Fruit fly (Drosophila melanogaster) whole organism, prepupa: ENCODE data around the gene CG43084.

Experiments used
- Blimp-1 ChIP-seq: fragments of 200-800 bp; sonication (Bioruptor generic); optimal IDR thresholded peaks from 3 replicates; lab custom pipeline; 2017; ENCODE audit warnings: missing biosample characterization, missing genetic modification characterization, mild to moderate bottlenecking, moderate library complexity, missing genetic modification reagents
- CG10631 ChIP-seq: fragments of 200-800 bp; sonication (Bioruptor generic); optimal IDR thresholded peaks from 2 replicates; lab custom pipeline; 2016; ENCODE audit warnings: missing biosample characterization, missing genetic modification characterization
- CG10669 ChIP-seq: fragments of 200-800 bp; sonication (Bioruptor generic); optimal IDR thresholded peaks from 3 replicates; lab custom pipeline; 2018; ENCODE audit warnings: missing biosample characterization, mild to moderate bottlenecking, missing genetic modification characterization, moderate library complexity
- CG11294 ChIP-seq: fragments of 200-800 bp; sonication (Bioruptor generic); IDR thresholded peaks from 2 replicates; pipeline ENCODE4 v1.3.6; 2022; ENCODE audit warnings: missing biosample characterization, missing genetic modification characterization
- CG11902 ChIP-seq: fragments of 200-800 bp; sonication (Bioruptor generic); optimal IDR thresholded peaks from 3 replicates; lab custom pipeline; 2016; ENCODE audit warnings: missing biosample characterization, missing genetic modification characterization
- CG15336 ChIP-seq: fragments of 200-800 bp; sonication (Bioruptor generic); IDR thresholded peaks from 2 replicates; pipeline ENCODE4 v1.3.6; 2022; ENCODE audit warnings: missing biosample characterization, missing genetic modification characterization
- CG16779 ChIP-seq: fragments of 200-800 bp; sonication (Bioruptor generic); optimal IDR thresholded peaks from 3 replicates; lab custom pipeline; 2017; ENCODE audit warnings: missing biosample characterization, mild to moderate bottlenecking, missing genetic modification characterization
- CG3032 ChIP-seq: fragments of 200-800 bp; optimal IDR thresholded peaks from 2 replicates; lab custom pipeline; 2019; ENCODE audit warnings: missing biosample characterization, mild to moderate bottlenecking, missing genetic modification characterization, moderate library complexity
- CG31627 ChIP-seq: fragments of 200-800 bp; sonication (Bioruptor generic); optimal IDR thresholded peaks from 3 replicates; lab custom pipeline; 2016; ENCODE audit warnings: missing biosample characterization, missing genetic modification characterization
- CG32006 ChIP-seq: fragments of 200-800 bp; sonication (Bioruptor generic); optimal IDR thresholded peaks from 3 replicates; lab custom pipeline; 2017; ENCODE audit warnings: missing biosample characterization, mild to moderate bottlenecking, missing genetic modification characterization
- CG3919 ChIP-seq: fragments of 200-800 bp; sonication (Bioruptor generic); optimal IDR thresholded peaks from 3 replicates; lab custom pipeline; 2016; ENCODE audit warnings: missing biosample characterization, missing genetic modification characterization
- CG6163 ChIP-seq: fragments of 200-800 bp; sonication (Bioruptor generic); IDR thresholded peaks from 3 replicates; pipeline ENCODE4 v1.3.6; 2022; ENCODE audit warnings: missing biosample characterization, missing genetic modification characterization
- CG6276 ChIP-seq: fragments of 200-800 bp; sonication (Bioruptor generic); optimal IDR thresholded peaks from 2 replicates; lab custom pipeline; 2017; ENCODE audit warnings: missing biosample characterization, mild to moderate bottlenecking, missing genetic modification characterization
- CG6792 ChIP-seq: fragments of 200-800 bp; sonication (Bioruptor generic); optimal IDR thresholded peaks from 3 replicates; lab custom pipeline; 2016; ENCODE audit warnings: missing biosample characterization, missing genetic modification characterization
- CG7368 ChIP-seq: fragments of 200-800 bp; sonication (Bioruptor generic); optimal IDR thresholded peaks from 3 replicates; lab custom pipeline; 2016; ENCODE audit warnings: missing biosample characterization, missing genetic modification characterization
- CG8119 ChIP-seq: fragments of 200-800 bp; sonication (Bioruptor generic); IDR thresholded peaks from 3 replicates; pipeline ENCODE4 v1.3.6; 2022; ENCODE audit warnings: missing biosample characterization, missing genetic modification characterization
- CG8632 ChIP-seq: fragments of 200-800 bp; sonication (Bioruptor generic); optimal IDR thresholded peaks from 3 replicates; lab custom pipeline; 2016; ENCODE audit warnings: missing biosample characterization, missing genetic modification characterization
- Eip78C ChIP-seq: fragments of 200-800 bp; sonication (Bioruptor generic); peaks from one replicate; lab custom pipeline; 2016; ENCODE audit warnings: missing biosample characterization, missing genetic modification characterization
- Eip93F ChIP-seq: fragments of 200-800 bp; sonication (Bioruptor generic); optimal IDR thresholded peaks from 2 replicates; lab custom pipeline; 2016; ENCODE audit warnings: missing biosample characterization, mild to moderate bottlenecking, missing genetic modification characterization
- Gug ChIP-seq: fragments of 200-800 bp; sonication (Bioruptor generic); IDR thresholded peaks from 2 replicates; pipeline ENCODE4 v1.3.6; 2022; ENCODE audit warnings: missing biosample characterization, missing genetic modification characterization
- Hr38 ChIP-seq: sonication (Bioruptor generic); optimal IDR thresholded peaks from 2 replicates; lab custom pipeline; 2016; ENCODE audit warnings: missing biosample characterization, missing genetic modification characterization
- Hr39 ChIP-seq: fragments of 200-800 bp; sonication (Bioruptor generic); optimal IDR thresholded peaks from 2 replicates; lab custom pipeline; 2016; ENCODE audit warnings: missing biosample characterization, missing genetic modification characterization
- Hr4 ChIP-seq: fragments of 200-800 bp; sonication (Bioruptor generic); optimal IDR thresholded peaks from 3 replicates; lab custom pipeline; 2016; ENCODE audit warnings: missing biosample characterization, missing genetic modification characterization
- Smox ChIP-seq: fragments of 200-800 bp; sonication (Bioruptor generic); optimal IDR thresholded peaks from 3 replicates; lab custom pipeline; 2016; ENCODE audit warnings: missing biosample characterization, missing genetic modification characterization
- Sox102F ChIP-seq: fragments of 200-800 bp; sonication (Bioruptor generic); optimal IDR thresholded peaks from 2 replicates; lab custom pipeline; 2016; ENCODE audit warnings: missing biosample characterization, mild to moderate bottlenecking, missing genetic modification characterization
- achi ChIP-seq: fragments of 200-800 bp; sonication (Bioruptor generic); optimal IDR thresholded peaks from 3 replicates; lab custom pipeline; 2016; ENCODE audit warnings: missing biosample characterization, missing genetic modification characterization
- acj6 ChIP-seq: fragments of 200-800 bp; sonication (Bioruptor generic); optimal IDR thresholded peaks from 3 replicates; lab custom pipeline; 2016; ENCODE audit warnings: missing biosample characterization, missing genetic modification characterization
- cyc ChIP-seq: fragments of 200-800 bp; sonication (Bioruptor generic); optimal IDR thresholded peaks from 3 replicates; lab custom pipeline; 2016; ENCODE audit warnings: missing biosample characterization, missing genetic modification characterization
- dac ChIP-seq: fragments of 200-800 bp; sonication (Bioruptor generic); optimal IDR thresholded peaks from 2 replicates; lab custom pipeline; 2017; ENCODE audit warnings: missing biosample characterization, mild to moderate bottlenecking, missing genetic modification characterization
- dsx ChIP-seq: fragments of 200-800 bp; optimal IDR thresholded peaks from 3 replicates; lab custom pipeline; 2019; ENCODE audit warnings: missing biosample characterization, mild to moderate bottlenecking, missing genetic modification characterization, moderate library complexity; ENCODE audit not compliant: poor library complexity, severe bottlenecking
- fd59A ChIP-seq: fragments of 200-800 bp; sonication (Bioruptor generic); optimal IDR thresholded peaks from 2 replicates; lab custom pipeline; 2017; ENCODE audit warnings: missing biosample characterization, mild to moderate bottlenecking, missing genetic modification characterization, missing genetic modification reagents
- fd85E ChIP-seq: fragments of 200-800 bp; sonication (Bioruptor generic); optimal IDR thresholded peaks from 3 replicates; lab custom pipeline; 2016; ENCODE audit warnings: missing biosample characterization, missing genetic modification characterization
- lz ChIP-seq: fragments of 200-800 bp; sonication (Bioruptor generic); optimal IDR thresholded peaks from 3 replicates; lab custom pipeline; 2016; ENCODE audit warnings: missing biosample characterization, missing genetic modification characterization
- net ChIP-seq: fragments of 200-800 bp; sonication (Bioruptor generic); optimal IDR thresholded peaks from 3 replicates; lab custom pipeline; 2016; ENCODE audit warnings: missing biosample characterization, missing genetic modification characterization
- salr ChIP-seq, 2 experiments: fragments of 200-800 bp; sonication (Bioruptor generic); optimal IDR thresholded peaks; 3 replicates each; lab custom pipeline; 2016 to 2018; ENCODE audit warnings: missing biosample characterization in 2 of 2, missing genetic modification characterization in 2 of 2, mild to moderate bottlenecking in 1 of 2
- spab ChIP-seq: fragments of 200-800 bp; sonication (Bioruptor generic); optimal IDR thresholded peaks from 2 replicates; lab custom pipeline; 2017; ENCODE audit warnings: missing biosample characterization, mild to moderate bottlenecking, missing genetic modification characterization, missing genetic modification reagents
- ss ChIP-seq, 2 experiments: fragments of 200-800 bp; sonication (Bioruptor generic); optimal IDR thresholded peaks; 2 replicates in 1 of 2; 3 replicates in 1 of 2; lab custom pipeline; 2017 to 2018; ENCODE audit warnings: mild to moderate bottlenecking in 2 of 2, missing biosample characterization in 2 of 2, missing genetic modification characterization in 2 of 2, moderate library complexity in 1 of 2
- svp ChIP-seq: fragments of 200-800 bp; sonication (Bioruptor generic); peaks from one replicate; lab custom pipeline; 2016; ENCODE audit warnings: missing biosample characterization, missing genetic modification characterization
- topi ChIP-seq: fragments of 200-800 bp; sonication (Bioruptor generic); optimal IDR thresholded peaks from 3 replicates; lab custom pipeline; 2016; ENCODE audit warnings: missing biosample characterization, missing genetic modification characterization

CG43084 gene

dm6 chr3L:15619626-15620247 lies 30.9 kb upstream of the CG43084 start, which contains the start of gene Phs (continued):
- peak; percentile 68 for TF ChIP-seq achi (GFP tag; lab: Kevin White, UChicago)
- TF ChIP-seq fd59A (GFP tag; lab: Kevin White, UChicago), result peak; percentile 32
- TF ChIP-seq CG6163 (GFP tag; lab: Robert Waterston, UW), result peak; percentile 70
- TF ChIP-seq Blimp-1 (GFP tag; lab: Kevin White, UChicago), result peak; percentile 50
- TF ChIP-seq Eip78C (GFP tag; lab: Kevin White, UChicago), result peak; percentile 85
- TF ChIP-seq CG16779 (tag; lab: Kevin White, UChicago), result peak; percentile 29
- TF ChIP-seq CG10631 (GFP tag; lab: Kevin White, UChicago), result peak; percentile 67
- TF ChIP-seq fd85E, result peak; percentile 65
- TF ChIP-seq dsx (GFP tag; lab: Kevin White, UChicago), result peak; percentile 72
- TF ChIP-seq CG32006, result peak; percentile 59
- peak; percentile 32; the same call in 1 of the 2 replicates for TF ChIP-seq CG11294 (GFP tag; lab: Robert Waterston, UW)
- no peak for TF ChIP-seq CG6276 (GFP tag; lab: Kevin White, UChicago)
- no peak for TF ChIP-seq Eip93F (GFP tag; lab: Kevin White, UChicago)
- peak; percentile 66 for TF ChIP-seq CG6792
- TF ChIP-seq lz, result peak; percentile 86
- peak; percentile 66 for TF ChIP-seq net (GFP tag; lab: Kevin White, UChicago)
- TF ChIP-seq dac, result peak; percentile 41
- peak; percentile 33; the same call in 1 of the 2 replicates for TF ChIP-seq Gug (GFP tag; lab: Robert Waterston, UW)
- TF ChIP-seq salr (GFP tag; optimal IDR thresholded peaks at IDR 0.05; lab: Kevin White, UChicago), result peak; percentile 6 to 51
- TF ChIP-seq CG15336 (GFP tag; lab: Robert Waterston, UW), result no peak; the same call in 1 of the 2 replicates
- peak; percentile 61 for TF ChIP-seq acj6 (GFP tag; lab: Kevin White, UChicago)
- TF ChIP-seq CG11902, result peak; percentile 63
- peak; percentile 88 for TF ChIP-seq CG31627 (GFP tag; lab: Kevin White, UChicago)
- TF ChIP-seq CG8119 (GFP tag; lab: Robert Waterston, UW), result no peak
- TF ChIP-seq topi (GFP tag; lab: Kevin White, UChicago), result peak; percentile 85
- TF ChIP-seq cyc (GFP tag; lab: Kevin White, UChicago), result peak; percentile 87
- peak; percentile 28 for TF ChIP-seq Hr4 (GFP tag; lab: Kevin White, UChicago)
- peak; percentile 71 for TF ChIP-seq Sox102F (GFP tag; lab: Kevin White, UChicago)
- TF ChIP-seq spab (GFP tag; lab: Kevin White, UChicago), result peak; percentile 15
- TF ChIP-seq CG3032 (tag; lab: Kevin White, UChicago), result peak; percentile 42
- TF ChIP-seq svp (GFP tag; lab: Kevin White, UChicago), result peak; percentile 85
- TF ChIP-seq CG10669 (GFP tag; lab: Kevin White, UChicago), result peak; percentile 65
- TF ChIP-seq Hr39 (GFP tag; lab: Kevin White, UChicago), result peak; percentile 77
- peak; percentile 15 for TF ChIP-seq CG8632 (GFP tag; lab: Kevin White, UChicago)
- peak; percentile 34 to 64 for TF ChIP-seq ss (GFP tag; optimal IDR thresholded peaks at IDR 0.05; lab: Kevin White, UChicago)
- no peak for TF ChIP-seq Hr38 (GFP tag; lab: Kevin White, UChicago)
- TF ChIP-seq CG3919 (GFP tag; lab: Kevin White, UChicago), result peak; percentile 90
- peak; percentile 69 for TF ChIP-seq CG7368
- peak; percentile 58 for TF ChIP-seq Smox

dm6 chr3L:15624097-15624496 lies 26.6 kb upstream of the CG43084 start:
- TF ChIP-seq svp (GFP tag; lab: Kevin White, UChicago) (peak; percentile 13), dsx (GFP tag; lab: Kevin White, UChicago) (no peak)
